Fruit fly (Drosophila melanogaster) whole organism, prepupa: ENCODE data around the gene beg.

ENCODE experiments used
- Blimp-1 ChIP-seq: fragments of 200-800 bp; sonication (Bioruptor generic); optimal IDR thresholded peaks from 3 replicates; lab custom pipeline; 2017; ENCODE audit warnings: missing biosample characterization, missing genetic modification characterization, mild to moderate bottlenecking, moderate library complexity, missing genetic modification reagents
- CG10631 ChIP-seq: fragments of 200-800 bp; sonication (Bioruptor generic); optimal IDR thresholded peaks from 2 replicates; lab custom pipeline; 2016; ENCODE audit warnings: missing biosample characterization, missing genetic modification characterization
- CG10669 ChIP-seq: fragments of 200-800 bp; sonication (Bioruptor generic); optimal IDR thresholded peaks from 3 replicates; lab custom pipeline; 2018; ENCODE audit warnings: missing biosample characterization, mild to moderate bottlenecking, missing genetic modification characterization, moderate library complexity
- CG11294 ChIP-seq: fragments of 200-800 bp; sonication (Bioruptor generic); IDR thresholded peaks from 2 replicates; pipeline ENCODE4 v1.3.6; 2022; ENCODE audit warnings: missing biosample characterization, missing genetic modification characterization
- CG11762 ChIP-seq: fragments of 200-800 bp; sonication (Bioruptor generic); optimal IDR thresholded peaks from 3 replicates; lab custom pipeline; 2016; ENCODE audit warnings: missing biosample characterization, missing genetic modification characterization; ENCODE audit not compliant: insufficient read depth
- CG11902 ChIP-seq: fragments of 200-800 bp; sonication (Bioruptor generic); optimal IDR thresholded peaks from 3 replicates; lab custom pipeline; 2016; ENCODE audit warnings: missing biosample characterization, missing genetic modification characterization
- CG15336 ChIP-seq: fragments of 200-800 bp; sonication (Bioruptor generic); IDR thresholded peaks from 2 replicates; pipeline ENCODE4 v1.3.6; 2022; ENCODE audit warnings: missing biosample characterization, missing genetic modification characterization
- CG16779 ChIP-seq: fragments of 200-800 bp; sonication (Bioruptor generic); optimal IDR thresholded peaks from 3 replicates; lab custom pipeline; 2017; ENCODE audit warnings: missing biosample characterization, mild to moderate bottlenecking, missing genetic modification characterization
- CG3032 ChIP-seq: fragments of 200-800 bp; optimal IDR thresholded peaks from 2 replicates; lab custom pipeline; 2019; ENCODE audit warnings: missing biosample characterization, mild to moderate bottlenecking, missing genetic modification characterization, moderate library complexity
- CG31627 ChIP-seq: fragments of 200-800 bp; sonication (Bioruptor generic); optimal IDR thresholded peaks from 3 replicates; lab custom pipeline; 2016; ENCODE audit warnings: missing biosample characterization, missing genetic modification characterization
- CG32006 ChIP-seq: fragments of 200-800 bp; sonication (Bioruptor generic); optimal IDR thresholded peaks from 3 replicates; lab custom pipeline; 2017; ENCODE audit warnings: missing biosample characterization, mild to moderate bottlenecking, missing genetic modification characterization
- CG3919 ChIP-seq: fragments of 200-800 bp; sonication (Bioruptor generic); optimal IDR thresholded peaks from 3 replicates; lab custom pipeline; 2016; ENCODE audit warnings: missing biosample characterization, missing genetic modification characterization
- CG4318 ChIP-seq: fragments of 200-800 bp; sonication (Bioruptor generic); optimal IDR thresholded peaks from 3 replicates; lab custom pipeline; 2017; ENCODE audit warnings: missing biosample characterization, mild to moderate bottlenecking, missing genetic modification characterization
- CG6163 ChIP-seq: fragments of 200-800 bp; sonication (Bioruptor generic); IDR thresholded peaks from 3 replicates; pipeline ENCODE4 v1.3.6; 2022; ENCODE audit warnings: missing biosample characterization, missing genetic modification characterization
- CG6276 ChIP-seq: fragments of 200-800 bp; sonication (Bioruptor generic); optimal IDR thresholded peaks from 2 replicates; lab custom pipeline; 2017; ENCODE audit warnings: missing biosample characterization, mild to moderate bottlenecking, missing genetic modification characterization
- CG6808 ChIP-seq: fragments of 200-800 bp; sonication (Bioruptor generic); optimal IDR thresholded peaks from 3 replicates; lab custom pipeline; 2017; ENCODE audit warnings: missing biosample characterization, missing genetic modification characterization, mild to moderate bottlenecking, moderate library complexity, missing genetic modification reagents
- CG6854 ChIP-seq: fragments of 200-800 bp; sonication (Bioruptor generic); optimal IDR thresholded peaks from 2 replicates; lab custom pipeline; 2017; ENCODE audit warnings: missing biosample characterization, mild to moderate bottlenecking, missing genetic modification characterization
- CG8119 ChIP-seq: fragments of 200-800 bp; sonication (Bioruptor generic); IDR thresholded peaks from 3 replicates; pipeline ENCODE4 v1.3.6; 2022; ENCODE audit warnings: missing biosample characterization, missing genetic modification characterization
- CG8319 ChIP-seq: fragments of 200-800 bp; sonication (Bioruptor generic); optimal IDR thresholded peaks from 3 replicates; lab custom pipeline; 2016; ENCODE audit warnings: missing biosample characterization, missing genetic modification characterization
- CG8632 ChIP-seq: fragments of 200-800 bp; sonication (Bioruptor generic); optimal IDR thresholded peaks from 3 replicates; lab custom pipeline; 2016; ENCODE audit warnings: missing biosample characterization, missing genetic modification characterization
- CG9139 ChIP-seq: fragments of 200-800 bp; sonication (Bioruptor generic); optimal IDR thresholded peaks from 3 replicates; lab custom pipeline; 2017; ENCODE audit warnings: missing biosample characterization, mild to moderate bottlenecking, missing genetic modification characterization
- Eip75B ChIP-seq: fragments of 200-800 bp; sonication (Bioruptor generic); optimal IDR thresholded peaks from 3 replicates; lab custom pipeline; 2016; ENCODE audit warnings: missing biosample characterization, missing genetic modification characterization
- Eip78C ChIP-seq: fragments of 200-800 bp; sonication (Bioruptor generic); peaks from one replicate; lab custom pipeline; 2016; ENCODE audit warnings: missing biosample characterization, missing genetic modification characterization
- Eip93F ChIP-seq: fragments of 200-800 bp; sonication (Bioruptor generic); optimal IDR thresholded peaks from 2 replicates; lab custom pipeline; 2016; ENCODE audit warnings: missing biosample characterization, mild to moderate bottlenecking, missing genetic modification characterization
- Ets21C ChIP-seq: fragments of 200-800 bp; sonication (Bioruptor generic); optimal IDR thresholded peaks from 3 replicates; lab custom pipeline; 2016; ENCODE audit warnings: missing biosample characterization, missing genetic modification characterization
- Ets96B ChIP-seq: fragments of 200-800 bp; optimal IDR thresholded peaks from 2 replicates; lab custom pipeline; 2019; ENCODE audit warnings: missing biosample characterization, mild to moderate bottlenecking, missing genetic modification characterization, moderate library complexity
- Gug ChIP-seq: fragments of 200-800 bp; sonication (Bioruptor generic); IDR thresholded peaks from 2 replicates; pipeline ENCODE4 v1.3.6; 2022; ENCODE audit warnings: missing biosample characterization, missing genetic modification characterization
- Hr38 ChIP-seq: sonication (Bioruptor generic); optimal IDR thresholded peaks from 2 replicates; lab custom pipeline; 2016; ENCODE audit warnings: missing biosample characterization, missing genetic modification characterization
- Hr39 ChIP-seq: fragments of 200-800 bp; sonication (Bioruptor generic); optimal IDR thresholded peaks from 2 replicates; lab custom pipeline; 2016; ENCODE audit warnings: missing biosample characterization, missing genetic modification characterization
- Hr4 ChIP-seq: fragments of 200-800 bp; sonication (Bioruptor generic); optimal IDR thresholded peaks from 3 replicates; lab custom pipeline; 2016; ENCODE audit warnings: missing biosample characterization, missing genetic modification characterization
- Lpt ChIP-seq: fragments of 200-800 bp; sonication (Bioruptor generic); optimal IDR thresholded peaks from 3 replicates; lab custom pipeline; 2016; ENCODE audit warnings: missing biosample characterization, missing genetic modification characterization
- Met ChIP-seq: fragments of 200-800 bp; sonication (Bioruptor generic); optimal IDR thresholded peaks from 3 replicates; lab custom pipeline; 2016; ENCODE audit warnings: missing biosample characterization, missing genetic modification characterization
- Smox ChIP-seq: fragments of 200-800 bp; sonication (Bioruptor generic); optimal IDR thresholded peaks from 3 replicates; lab custom pipeline; 2016; ENCODE audit warnings: missing biosample characterization, missing genetic modification characterization
- Sox102F ChIP-seq: fragments of 200-800 bp; sonication (Bioruptor generic); optimal IDR thresholded peaks from 2 replicates; lab custom pipeline; 2016; ENCODE audit warnings: missing biosample characterization, mild to moderate bottlenecking, missing genetic modification characterization
- Sox14 ChIP-seq: fragments of 200-800 bp; sonication (Bioruptor generic); optimal IDR thresholded peaks from 3 replicates; lab custom pipeline; 2016; ENCODE audit warnings: missing biosample characterization, missing genetic modification characterization
- achi ChIP-seq: fragments of 200-800 bp; sonication (Bioruptor generic); optimal IDR thresholded peaks from 3 replicates; lab custom pipeline; 2016; ENCODE audit warnings: missing biosample characterization, missing genetic modification characterization
- acj6 ChIP-seq: fragments of 200-800 bp; sonication (Bioruptor generic); optimal IDR thresholded peaks from 3 replicates; lab custom pipeline; 2016; ENCODE audit warnings: missing biosample characterization, missing genetic modification characterization
- cyc ChIP-seq: fragments of 200-800 bp; sonication (Bioruptor generic); optimal IDR thresholded peaks from 3 replicates; lab custom pipeline; 2016; ENCODE audit warnings: missing biosample characterization, missing genetic modification characterization
- dac ChIP-seq: fragments of 200-800 bp; sonication (Bioruptor generic); optimal IDR thresholded peaks from 2 replicates; lab custom pipeline; 2017; ENCODE audit warnings: missing biosample characterization, mild to moderate bottlenecking, missing genetic modification characterization
- dsx ChIP-seq: fragments of 200-800 bp; optimal IDR thresholded peaks from 3 replicates; lab custom pipeline; 2019; ENCODE audit warnings: missing biosample characterization, mild to moderate bottlenecking, missing genetic modification characterization, moderate library complexity; ENCODE audit not compliant: poor library complexity, severe bottlenecking
- eg ChIP-seq: fragments of 200-800 bp; sonication (Bioruptor generic); IDR thresholded peaks from 3 replicates; pipeline ENCODE4 v1.3.6; 2022; ENCODE audit warnings: missing biosample characterization, missing genetic modification characterization
- fd59A ChIP-seq: fragments of 200-800 bp; sonication (Bioruptor generic); optimal IDR thresholded peaks from 2 replicates; lab custom pipeline; 2017; ENCODE audit warnings: missing biosample characterization, mild to moderate bottlenecking, missing genetic modification characterization, missing genetic modification reagents
- fd85E ChIP-seq: fragments of 200-800 bp; sonication (Bioruptor generic); optimal IDR thresholded peaks from 3 replicates; lab custom pipeline; 2016; ENCODE audit warnings: missing biosample characterization, missing genetic modification characterization
- fkh ChIP-seq: fragments of 200-800 bp; sonication (Bioruptor generic); optimal IDR thresholded peaks from 3 replicates; lab custom pipeline; 2017; ENCODE audit warnings: missing biosample characterization, mild to moderate bottlenecking, missing genetic modification characterization, moderate library complexity
- lz ChIP-seq: fragments of 200-800 bp; sonication (Bioruptor generic); optimal IDR thresholded peaks from 3 replicates; lab custom pipeline; 2016; ENCODE audit warnings: missing biosample characterization, missing genetic modification characterization
- net ChIP-seq: fragments of 200-800 bp; sonication (Bioruptor generic); optimal IDR thresholded peaks from 3 replicates; lab custom pipeline; 2016; ENCODE audit warnings: missing biosample characterization, missing genetic modification characterization
- pdm3 ChIP-seq: fragments of 200-800 bp; sonication (Bioruptor generic); optimal IDR thresholded peaks from 3 replicates; lab custom pipeline; 2016; ENCODE audit warnings: missing biosample characterization, missing genetic modification characterization
- spab ChIP-seq: fragments of 200-800 bp; sonication (Bioruptor generic); optimal IDR thresholded peaks from 2 replicates; lab custom pipeline; 2017; ENCODE audit warnings: missing biosample characterization, mild to moderate bottlenecking, missing genetic modification characterization, missing genetic modification reagents
- ss ChIP-seq, 2 experiments: fragments of 200-800 bp; sonication (Bioruptor generic); optimal IDR thresholded peaks; 2 replicates in 1 of 2; 3 replicates in 1 of 2; lab custom pipeline; 2017 to 2018; ENCODE audit warnings: mild to moderate bottlenecking in 2 of 2, missing biosample characterization in 2 of 2, missing genetic modification characterization in 2 of 2, moderate library complexity in 1 of 2
- svp ChIP-seq: fragments of 200-800 bp; sonication (Bioruptor generic); peaks from one replicate; lab custom pipeline; 2016; ENCODE audit warnings: missing biosample characterization, missing genetic modification characterization
- topi ChIP-seq: fragments of 200-800 bp; sonication (Bioruptor generic); optimal IDR thresholded peaks from 3 replicates; lab custom pipeline; 2016; ENCODE audit warnings: missing biosample characterization, missing genetic modification characterization
- vri ChIP-seq: fragments of 200-800 bp; sonication (Bioruptor generic); optimal IDR thresholded peaks from 3 replicates; lab custom pipeline; 2016; ENCODE audit warnings: missing biosample characterization, mild to moderate bottlenecking, missing genetic modification characterization

Gene beg

DNA sequence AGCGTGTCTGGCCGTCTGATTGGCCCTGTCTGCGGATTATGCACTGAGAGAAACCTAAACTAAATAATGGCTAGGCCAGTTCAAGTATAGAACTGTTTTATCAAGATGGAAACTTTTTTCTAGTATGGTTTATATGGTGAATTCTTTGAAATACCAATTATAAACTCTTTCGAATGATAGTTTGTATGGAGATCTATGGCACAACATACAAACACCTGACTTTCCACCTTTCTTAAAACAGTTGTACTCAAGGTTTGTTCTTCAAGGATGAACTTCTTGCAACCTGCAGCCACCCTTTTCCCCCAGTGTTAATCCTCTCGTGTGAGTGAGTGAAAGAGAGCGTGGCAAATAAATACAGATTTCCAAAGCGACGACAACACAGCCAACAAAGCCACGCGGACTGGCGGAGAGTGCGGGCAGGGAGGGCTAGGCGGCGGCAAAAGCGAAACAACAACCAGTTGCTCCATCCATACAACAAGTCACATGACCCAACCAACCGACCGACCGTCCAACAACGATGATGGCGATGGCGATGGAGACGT is 31.2 kb upstream of the beg start:
- TF ChIP-seq topi = peak; percentile 88
- peak; percentile 92 for TF ChIP-seq Sox14 (GFP tag; lab: Kevin White, UChicago)
- peak; percentile 95 for TF ChIP-seq Ets96B (tag; lab: Kevin White, UChicago)
- peak; percentile 92 for TF ChIP-seq fd59A
- peak; percentile 80 for TF ChIP-seq Ets21C (GFP tag; lab: Kevin White, UChicago)
- peak; percentile 79 for TF ChIP-seq dac (GFP tag; lab: Kevin White, UChicago)
- TF ChIP-seq lz (GFP tag; lab: Kevin White, UChicago) = peak; percentile 89
- peak; percentile 86 for TF ChIP-seq Hr39
- TF ChIP-seq CG10631 = peak; percentile 91
- peak; percentile 83 for TF ChIP-seq CG16779 (tag; lab: Kevin White, UChicago)
- peak; percentile 85 for TF ChIP-seq Smox (GFP tag; lab: Kevin White, UChicago)
- TF ChIP-seq net (GFP tag; lab: Kevin White, UChicago) = peak; percentile 90
- TF ChIP-seq vri (GFP tag; lab: Kevin White, UChicago) = no peak
- peak; percentile 85 for TF ChIP-seq CG11902 (GFP tag; lab: Kevin White, UChicago)
- peak; percentile 93 for TF ChIP-seq pdm3 (GFP tag; lab: Kevin White, UChicago)
- peak; percentile 85 for TF ChIP-seq Gug (GFP tag; lab: Robert Waterston, UW)
- peak; percentile 93 for TF ChIP-seq CG15336 (GFP tag; lab: Robert Waterston, UW)
- no peak for TF ChIP-seq CG6854 (GFP tag; lab: Kevin White, UChicago)
- TF ChIP-seq acj6 = peak; percentile 93
- TF ChIP-seq eg (GFP tag; lab: Robert Waterston, UW) = peak; percentile 82
- peak; percentile 94 for TF ChIP-seq CG6808 (GFP tag; lab: Kevin White, UChicago)
- peak; percentile 83 for TF ChIP-seq CG4318
- peak; percentile 95 for TF ChIP-seq CG32006 (GFP tag; lab: Kevin White, UChicago)
- TF ChIP-seq Eip75B (GFP tag; lab: Kevin White, UChicago) = peak; percentile 95
- TF ChIP-seq fkh (GFP tag; lab: Kevin White, UChicago) = no peak
- peak; percentile 98 for TF ChIP-seq Eip78C
- peak; percentile 86 for TF ChIP-seq CG9139 (GFP tag; lab: Kevin White, UChicago)
- peak; percentile 47 for TF ChIP-seq Blimp-1 (GFP tag; lab: Kevin White, UChicago)
- peak; percentile 92 for TF ChIP-seq CG8632
- TF ChIP-seq Sox102F (GFP tag; lab: Kevin White, UChicago) = peak; percentile 79
- TF ChIP-seq CG6163 (GFP tag; lab: Robert Waterston, UW) = peak; percentile 84
- TF ChIP-seq Hr4 = peak; percentile 95
- peak; percentile 80 for TF ChIP-seq Met
- no peak for TF ChIP-seq Eip93F (GFP tag; lab: Kevin White, UChicago)
- TF ChIP-seq CG8119 (GFP tag; lab: Robert Waterston, UW) = peak; percentile 92
- peak; percentile 93 for TF ChIP-seq CG3032
- peak; percentile 87 for TF ChIP-seq cyc (GFP tag; lab: Kevin White, UChicago)
- TF ChIP-seq CG10669 (GFP tag; lab: Kevin White, UChicago) = peak; percentile 97
- TF ChIP-seq Lpt (GFP tag; lab: Kevin White, UChicago) = peak; percentile 82
- TF ChIP-seq CG3919 = peak; percentile 92
- peak; percentile 87 for TF ChIP-seq CG11762 (GFP tag; lab: Kevin White, UChicago)
- peak; percentile 92 for TF ChIP-seq svp (GFP tag; lab: Kevin White, UChicago)
- TF ChIP-seq achi (GFP tag; lab: Kevin White, UChicago) = peak; percentile 89
- peak; percentile 38 for TF ChIP-seq Hr38 (GFP tag; lab: Kevin White, UChicago)
- peak; percentile 73; the same call in 1 of the 2 replicates for TF ChIP-seq CG11294 (GFP tag; lab: Robert Waterston, UW)
- TF ChIP-seq CG8319 (GFP tag; lab: Kevin White, UChicago) = peak; percentile 80
- peak; percentile 71 for TF ChIP-seq fd85E
- peak; percentile 92 for TF ChIP-seq ss (GFP tag; optimal IDR thresholded peaks at IDR 0.05; lab: Kevin White, UChicago)
- TF ChIP-seq spab = peak; percentile 91
- TF ChIP-seq dsx (GFP tag; lab: Kevin White, UChicago) = peak; percentile 92
- TF ChIP-seq CG6276 (GFP tag; lab: Kevin White, UChicago) = peak; percentile 81
- peak; percentile 84 for TF ChIP-seq CG31627 (GFP tag; lab: Kevin White, UChicago)
